Worm (Caenorhabditis elegans): Measurements from ENCODE around the gene mif-2.

- TF ChIP-seq unc-120 (tag; optimal IDR thresholded peaks at IDR 0.05; ENCODE audit: poor library complexity, severe bottlenecking): no peak
- no peak for TF ChIP-seq sptf-1 (tag; optimal IDR thresholded peaks at IDR 0.05)
- TF ChIP-seq unc-62 (GFP tag; optimal IDR thresholded peaks at IDR 0.05): no peak
- no peak for TF ChIP-seq lin-13 (tag; optimal IDR thresholded peaks at IDR 0.05)
- TF ChIP-seq blmp-1 (tag; optimal IDR thresholded peaks at IDR 0.05): peak; percentile 36
- no peak for TF ChIP-seq cnd-1 (tag; optimal IDR thresholded peaks at IDR 0.05)
- TF ChIP-seq bed-3 (GFP tag; optimal IDR thresholded peaks at IDR 0.05): no peak
- TF ChIP-seq ceh-39 (tag; optimal IDR thresholded peaks at IDR 0.05): no peak
Observed at ce11 chrV:12011686-12012085, 33.4 kb upstream of the mif-2 start.

Measured in whole organism, mixed stage, embryonic.